Worm (Caenorhabditis elegans): ENCODE results near the gene C38C5.1.

Gene C38C5.1

ce11 chrX:5522769-5523601, 34.9 kb upstream of the C38C5.1 start, which contains the start of gene mboa-3:
mboa-3 (minus strand) TSS chrX:5522819.
- no peak for TF ChIP-seq nhr-25 (tag; optimal IDR thresholded peaks at IDR 0.05)
- no peak for TF ChIP-seq aly-2 (tag; optimal IDR thresholded peaks at IDR 0.05)
- TF ChIP-seq nhr-43 (tag; optimal IDR thresholded peaks at IDR 0.05; ENCODE audit: poor library complexity, severe bottlenecking), result no peak
- no peak for TF ChIP-seq tbx-2 (tag; optimal IDR thresholded peaks at IDR 0.05)
- no peak for TF ChIP-seq ztf-11 (tag; optimal IDR thresholded peaks at IDR 0.05)
- TF ChIP-seq nhr-12 (tag; optimal IDR thresholded peaks at IDR 0.05), result no peak
- no peak for TF ChIP-seq R02D3.7 (tag; optimal IDR thresholded peaks at IDR 0.05)
- peak; percentile 66 for TF ChIP-seq pqm-1 (tag; optimal IDR thresholded peaks at IDR 0.05)
- no peak for TF ChIP-seq elt-1 (tag; optimal IDR thresholded peaks at IDR 0.05)
- peak; percentile 88 for TF ChIP-seq elt-2 (tag; optimal IDR thresholded peaks at IDR 0.05)
- TF ChIP-seq fkh-10 (GFP tag; optimal IDR thresholded peaks at IDR 0.05), result no peak
- TF ChIP-seq unc-62 (GFP tag; optimal IDR thresholded peaks at IDR 0.05), result no peak
- no peak for TF ChIP-seq zag-1 (tag; optimal IDR thresholded peaks at IDR 0.05)
- TF ChIP-seq ama-1 (optimal IDR thresholded peaks at IDR 0.05), result no peak
- TF ChIP-seq nhr-28 (tag; optimal IDR thresholded peaks at IDR 0.05), result no peak
- TF ChIP-seq nhr-23 (tag; optimal IDR thresholded peaks at IDR 0.05), result no peak
- TF ChIP-seq elt-3 (tag; optimal IDR thresholded peaks at IDR 0.05), result no peak
- peak; percentile 92 for TF ChIP-seq pha-4 (tag; optimal IDR thresholded peaks at IDR 0.05)
- TF ChIP-seq lsy-12 (tag; optimal IDR thresholded peaks at IDR 0.05), result no peak
- no peak for TF ChIP-seq fkh-2 (tag; optimal IDR thresholded peaks at IDR 0.05)
- TF ChIP-seq ceh-28 (tag; optimal IDR thresholded peaks at IDR 0.05), result no peak

ce11 chrX:5524260-5524659, 33.6 kb upstream of the C38C5.1 start:
- TF ChIP-seq lsy-12 (tag; optimal IDR thresholded peaks at IDR 0.05), result peak; percentile 26
- TF ChIP-seq egl-27 (tag; optimal IDR thresholded peaks at IDR 0.05), result no peak
- peak; percentile 96 for TF ChIP-seq elt-2 (tag; optimal IDR thresholded peaks at IDR 0.05)
- peak; percentile 28 for TF ChIP-seq nhr-23 (tag; optimal IDR thresholded peaks at IDR 0.05)
- TF ChIP-seq nhr-237 (tag; optimal IDR thresholded peaks at IDR 0.05), result no peak
- TF ChIP-seq nhr-25 (tag; optimal IDR thresholded peaks at IDR 0.05), result peak; percentile 72
- peak in 1 of 3 experiments; percentile 0 for TF ChIP-seq elt-3 (tag; optimal IDR thresholded peaks at IDR 0.05)
- peak; percentile 82 for TF ChIP-seq pqm-1 (tag; optimal IDR thresholded peaks at IDR 0.05)

ce11 chrX:5538416-5538815, 19.4 kb upstream of the C38C5.1 start, which contains the start of gene lgx-1:
lgx-1 (minus strand) TSS chrX:5538516.
- TF ChIP-seq fkh-10 (GFP tag; optimal IDR thresholded peaks at IDR 0.05), result no peak
- TF ChIP-seq elt-2 (tag; optimal IDR thresholded peaks at IDR 0.05), result no peak
- no peak for TF ChIP-seq sea-2 (GFP tag; optimal IDR thresholded peaks at IDR 0.05)
- no peak for TF ChIP-seq ceh-28 (tag; optimal IDR thresholded peaks at IDR 0.05)
- no peak for TF ChIP-seq lsy-12 (tag; optimal IDR thresholded peaks at IDR 0.05)
- no peak for TF ChIP-seq nhr-12 (tag; optimal IDR thresholded peaks at IDR 0.05)
- TF ChIP-seq snpc-4 (tag; optimal IDR thresholded peaks at IDR 0.05), result no peak
- TF ChIP-seq nhr-237 (tag; optimal IDR thresholded peaks at IDR 0.05), result no peak
- TF ChIP-seq egl-27 (tag; optimal IDR thresholded peaks at IDR 0.05), result no peak
- TF ChIP-seq nhr-76 (tag; optimal IDR thresholded peaks at IDR 0.05), result no peak
- TF ChIP-seq nfya-1 (tag; optimal IDR thresholded peaks at IDR 0.05; ENCODE audit: insufficient read depth), result no peak
- no peak for TF ChIP-seq daf-12 (tag; optimal IDR thresholded peaks at IDR 0.05)
- TF ChIP-seq tbx-2 (tag; optimal IDR thresholded peaks at IDR 0.05), result no peak
- TF ChIP-seq nhr-43 (tag; optimal IDR thresholded peaks at IDR 0.05; ENCODE audit: poor library complexity, severe bottlenecking), result no peak

- TF ChIP-seq pqm-1 (tag; optimal IDR thresholded peaks at IDR 0.05), result no peak
- no peak for TF ChIP-seq nhr-28 (tag; optimal IDR thresholded peaks at IDR 0.05)
- no peak for TF ChIP-seq pha-4 (tag; optimal IDR thresholded peaks at IDR 0.05)
- TF ChIP-seq egl-27 (tag; optimal IDR thresholded peaks at IDR 0.05), result no peak
- no peak for TF ChIP-seq nhr-237 (tag; optimal IDR thresholded peaks at IDR 0.05)
- no peak for TF ChIP-seq snpc-4 (tag; optimal IDR thresholded peaks at IDR 0.05)
- TF ChIP-seq fkh-10 (GFP tag; optimal IDR thresholded peaks at IDR 0.05), result no peak
- no peak for TF ChIP-seq ZK546.5 (tag; optimal IDR thresholded peaks at IDR 0.05)
- no peak for TF ChIP-seq skn-1 (tag; optimal IDR thresholded peaks at IDR 0.05)
- TF ChIP-seq nhr-11 (tag; optimal IDR thresholded peaks at IDR 0.05), result no peak
- no peak for TF ChIP-seq ceh-28 (tag; optimal IDR thresholded peaks at IDR 0.05)
- TF ChIP-seq fos-1 (tag; optimal IDR thresholded peaks at IDR 0.05), result no peak
- TF ChIP-seq nfya-1 (tag; optimal IDR thresholded peaks at IDR 0.05; ENCODE audit: insufficient read depth), result no peak
- TF ChIP-seq lin-39 (tag; optimal IDR thresholded peaks at IDR 0.05), result no peak
- TF ChIP-seq lsy-12 (tag; optimal IDR thresholded peaks at IDR 0.05), result no peak
- TF ChIP-seq ceh-9 (tag; optimal IDR thresholded peaks at IDR 0.05), result no peak
- no peak for TF ChIP-seq ztf-4 (tag; optimal IDR thresholded peaks at IDR 0.05)
- no peak for TF ChIP-seq lin-15B (tag; optimal IDR thresholded peaks at IDR 0.05)
- no peak for TF ChIP-seq nhr-67 (tag; optimal IDR thresholded peaks at IDR 0.05)
Measured at ce11 chrX:5543651-5544050, 14.2 kb upstream of the C38C5.1 start, which contains the start of gene C54G7.1. C54G7.1 (plus strand) TSS chrX:5543951.

All from whole organism, L3 larva.